Fruit fly (Drosophila melanogaster): Measurements from ENCODE around the gene ScsbetaA.

DNA sequence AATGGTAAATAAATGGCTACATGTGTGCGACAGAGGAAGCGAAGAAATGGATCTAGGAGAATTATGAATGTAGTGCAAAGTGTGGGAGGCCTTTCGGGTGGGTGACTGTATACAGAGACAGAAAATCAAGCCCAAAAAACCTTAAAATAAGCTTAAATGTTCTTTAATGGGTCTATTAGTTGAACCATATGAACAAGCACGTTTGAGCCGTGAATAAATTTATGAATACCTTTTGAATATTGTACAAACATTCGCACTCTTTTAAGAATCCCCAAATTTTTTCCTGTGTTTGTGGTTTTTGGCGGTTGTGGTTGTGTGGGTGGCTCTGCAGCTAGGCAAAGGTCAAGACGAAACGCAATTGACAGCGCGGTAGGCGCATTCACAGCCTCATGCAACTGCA, 28.1 kb downstream of the ScsbetaA start:
- TF ChIP-seq psq (optimal IDR thresholded peaks at IDR 0.05) (no peak), usp (GFP tag; optimal IDR thresholded peaks at IDR 0.05) (no peak), pan (optimal IDR thresholded peaks at IDR 0.05) (no peak), Dll (optimal IDR thresholded peaks at IDR 0.05) (no peak)

Data from whole organism.